Worm (Caenorhabditis elegans): ENCODE measurements around the gene sri-61.

sri-61 gene

DNA sequence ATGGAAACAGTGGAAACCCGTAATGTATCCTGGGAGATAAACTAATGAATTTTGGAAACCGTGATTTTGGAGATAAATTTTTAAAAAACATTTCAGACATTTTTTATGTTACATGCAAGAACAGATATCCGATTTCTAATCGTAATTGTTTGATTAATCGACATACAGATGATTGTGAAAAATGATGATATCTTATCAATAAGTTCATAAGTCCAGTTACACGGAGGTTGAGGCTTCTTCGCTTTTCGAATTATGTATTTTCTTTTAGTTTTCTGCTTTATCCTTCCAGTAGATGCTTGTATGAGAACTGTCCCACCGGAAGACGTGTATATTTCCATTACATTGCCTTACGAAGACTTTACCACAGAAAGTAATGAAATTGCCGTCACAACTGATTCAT lies 34.5 kb downstream of the sri-61 start, which contains the start of gene F22E5.22 (continued):
- TF ChIP-seq pqm-1 (tag; optimal IDR thresholded peaks at IDR 0.05) (no peak), ama-1 (optimal IDR thresholded peaks at IDR 0.05) (no peak)

DNA sequence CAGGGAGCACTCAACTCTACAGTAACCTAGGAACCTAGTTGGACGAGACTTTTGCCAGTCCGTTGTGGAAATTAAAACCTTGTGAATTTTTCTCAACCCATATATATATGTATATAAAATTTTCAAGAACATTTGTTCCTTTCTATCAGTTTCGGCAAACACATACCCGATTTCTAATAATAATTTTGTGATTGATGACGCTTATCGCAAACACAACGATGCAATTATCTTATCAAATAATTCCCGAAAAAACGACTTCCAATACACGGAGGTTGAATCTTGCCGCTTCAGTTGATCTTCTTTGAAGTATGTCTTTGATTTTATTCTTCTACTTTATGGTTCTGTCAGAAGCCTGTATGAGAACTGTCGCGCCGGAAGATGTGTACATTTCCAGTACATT lies 35.0 kb downstream of the sri-61 start, which contains the start of gene F22E5.2:
TSS of gene F22E5.2 (plus strand) at position 301 of the 400 bp plus-strand sequence.
- peak; percentile 26 for TF ChIP-seq aha-1 (tag)

DNA sequence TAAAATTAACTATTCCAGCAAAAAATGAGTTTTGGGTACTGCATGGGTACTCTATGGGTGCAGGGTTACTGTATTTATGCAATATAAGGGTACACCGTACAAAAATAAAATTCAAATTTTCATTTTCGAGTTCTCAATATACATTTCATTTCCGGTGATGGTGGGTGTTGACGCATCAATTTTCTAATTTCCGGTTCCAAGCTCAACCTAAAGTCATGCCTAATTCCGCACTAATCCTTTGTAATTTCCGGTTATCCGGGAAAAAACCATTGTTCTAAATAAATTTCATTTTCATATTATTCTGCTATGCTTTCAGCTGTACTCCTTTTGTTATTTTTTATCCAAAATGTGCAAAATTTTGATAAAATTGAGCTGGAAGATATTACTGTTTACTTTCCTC lies 40.8 kb downstream of the sri-61 start, which contains the start of gene gcy-21:
TSS of gene gcy-21 (plus strand) at position 301 of the 400 bp plus-strand sequence.
- TF ChIP-seq dmd-8 (GFP tag; IDR thresholded peaks at IDR 0.05): no peak
- no peak for TF ChIP-seq zag-1 (tag; optimal IDR thresholded peaks at IDR 0.05)
- no peak for TF ChIP-seq ztf-7 (tag; optimal IDR thresholded peaks at IDR 0.05)
- TF ChIP-seq daf-8 (GFP tag; IDR thresholded peaks at IDR 0.05): no peak
- TF ChIP-seq attf-4 (tag; optimal IDR thresholded peaks at IDR 0.05): no peak

DNA sequence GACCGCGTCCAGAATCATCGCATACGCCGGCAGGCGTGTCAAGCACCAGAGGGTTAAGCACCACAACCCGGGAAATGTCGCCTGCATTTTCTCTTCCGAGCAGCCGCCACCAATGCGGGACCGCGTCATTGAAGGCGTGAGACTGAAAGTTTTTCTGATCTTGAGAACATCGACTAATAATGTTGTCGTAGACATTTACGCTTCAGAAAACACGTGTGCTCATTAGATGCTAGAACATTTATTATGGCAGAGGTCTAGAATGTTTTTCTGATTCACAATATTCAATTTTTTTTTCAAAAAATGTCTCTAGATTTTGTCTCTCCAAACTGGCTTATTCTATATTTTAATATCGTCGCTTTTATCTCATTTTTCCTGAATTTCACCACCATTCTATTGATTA lies 43.5 kb downstream of the sri-61 start, which contains the start of gene sri-47:
TSS of gene sri-47 (plus strand) at position 301 of the 400 bp plus-strand sequence.
- TF ChIP-seq D1046.2 (GFP tag; IDR thresholded peaks at IDR 0.05) (0 out of 2 replicates have a peak, but pooled peaks have one; percentile 39), unc-62 (GFP tag; optimal IDR thresholded peaks at IDR 0.05 in 1 of 2) (peak in 1 of 2 experiments; percentile 85), unc-62 (tag; optimal IDR thresholded peaks at IDR 0.05) (no peak), zfp-3 (GFP tag; conservative IDR thresholded peaks at IDR 0.05) (no peak), ceh-32 (tag; optimal IDR thresholded peaks at IDR 0.05; ENCODE audit: poor library complexity) (no peak), lin-15B (tag; optimal IDR thresholded peaks at IDR 0.05) (no peak), pqm-1 (tag; optimal IDR thresholded peaks at IDR 0.05) (no peak), snpc-1.2 (GFP tag; IDR thresholded peaks at IDR 0.05) (no peak), set-16 (GFP tag; IDR thresholded peaks at IDR 0.05) (0 out of 2 replicates have a peak, but pooled peaks have one; percentile 23), fkh-10 (GFP tag; optimal IDR thresholded peaks at IDR 0.05) (no peak)

DNA sequence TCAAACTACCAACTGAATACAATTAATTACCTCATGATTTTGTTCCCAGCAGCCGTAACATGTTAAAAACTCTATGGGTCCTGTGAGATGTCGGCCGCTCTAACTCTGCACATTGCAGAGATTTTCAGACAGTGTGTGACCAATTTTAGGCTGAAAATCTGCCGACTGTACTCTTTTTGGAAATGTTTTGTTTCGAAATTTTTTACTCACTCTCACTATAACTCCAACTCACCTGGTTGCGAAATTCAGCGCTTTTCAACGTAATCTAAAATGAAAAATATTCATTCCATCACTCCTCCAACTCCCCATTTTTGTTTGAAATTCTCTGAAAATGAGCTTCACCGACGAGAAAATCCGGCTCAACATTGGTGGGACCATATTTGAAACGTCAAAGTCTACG lies 50.6 kb downstream of the sri-61 start, which contains the start of the genes F22E5.13 and F22E5.6:
TSS of gene F22E5.13 (minus strand) at position 101 of the 400 bp plus-strand sequence.
TSS of gene F22E5.6 (plus strand) at position 297 of the 400 bp plus-strand sequence.
- TF ChIP-seq Y105C5A.15 (GFP tag; IDR thresholded peaks at IDR 0.05): no peak
- TF ChIP-seq ctbp-1 (GFP tag; IDR thresholded peaks at IDR 0.05): no peak
- no peak for TF ChIP-seq ZK337.2 (GFP tag; IDR thresholded peaks at IDR 0.05)
- no peak for TF ChIP-seq ceh-82 (tag; optimal IDR thresholded peaks at IDR 0.05)
- TF ChIP-seq zfp-2 (tag; optimal IDR thresholded peaks at IDR 0.05): no peak
- TF ChIP-seq ZK546.5 (tag; optimal IDR thresholded peaks at IDR 0.05): no peak
- no peak for TF ChIP-seq snpc-1.2 (GFP tag; IDR thresholded peaks at IDR 0.05)
- no peak for TF ChIP-seq mes-2 (tag; optimal IDR thresholded peaks at IDR 0.05; ENCODE audit: poor library complexity, severe bottlenecking)
- TF ChIP-seq dve-1 (tag; optimal IDR thresholded peaks at IDR 0.05; ENCODE audit: insufficient read depth): no peak
- no peak for TF ChIP-seq dmd-9 (GFP tag; IDR thresholded peaks at IDR 0.05)
- TF ChIP-seq ces-1 (GFP tag; optimal IDR thresholded peaks at IDR 0.05): no peak
- no peak for TF ChIP-seq nhr-6 (tag; optimal IDR thresholded peaks at IDR 0.05)
- no peak for TF ChIP-seq Y48G9A.11 (GFP tag; IDR thresholded peaks at IDR 0.05)
- TF ChIP-seq zag-1 (tag; optimal IDR thresholded peaks at IDR 0.05): no peak

DNA sequence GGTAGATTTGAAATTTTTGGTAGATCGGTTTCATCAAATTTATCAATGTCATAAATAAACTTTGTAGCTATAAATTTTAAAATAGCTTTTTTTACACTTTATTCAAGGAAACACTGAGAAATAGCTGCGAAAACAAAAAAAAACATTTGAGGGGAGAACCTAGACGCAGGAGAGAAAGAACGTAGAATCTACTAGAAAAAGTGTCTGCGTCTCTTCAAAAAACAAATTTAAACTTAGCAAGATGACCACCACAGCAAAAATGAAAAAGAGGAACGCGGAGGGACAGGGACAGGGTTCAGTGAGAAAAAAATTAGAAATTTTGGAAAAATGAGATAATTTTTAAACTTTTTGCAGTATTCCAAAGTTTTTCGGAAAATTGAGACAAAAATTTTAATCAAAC lies 51.1 kb downstream of the sri-61 start:
- peak; percentile 48; the same call in 1 of the 2 replicates for TF ChIP-seq hmg-1.1 (GFP tag; IDR thresholded peaks at IDR 0.05)
- TF ChIP-seq madf-5 (GFP tag; IDR thresholded peaks at IDR 0.05): no peak
- no peak for TF ChIP-seq dmd-9 (GFP tag; IDR thresholded peaks at IDR 0.05)
- no peak for TF ChIP-seq hlh-30 (tag; optimal IDR thresholded peaks at IDR 0.05; ENCODE audit: insufficient read depth)
- TF ChIP-seq daf-16 (GFP tag; optimal IDR thresholded peaks at IDR 0.05): peak in 1 of 2 experiments; percentile 60
- TF ChIP-seq daf-16 (tag; optimal IDR thresholded peaks at IDR 0.05): no peak
- TF ChIP-seq ceh-20 (GFP tag; IDR thresholded peaks at IDR 0.05): 0 out of 2 replicates have a peak, but pooled peaks have one; percentile 19
- peak; percentile 0 for TF ChIP-seq nhr-28 (tag; optimal IDR thresholded peaks at IDR 0.05)
- peak; percentile 10 for TF ChIP-seq hlh-11 (tag; optimal IDR thresholded peaks at IDR 0.05)
- peak; percentile 19 for TF ChIP-seq nhr-11 (tag; optimal IDR thresholded peaks at IDR 0.05)
- TF ChIP-seq ceh-44 (GFP tag; IDR thresholded peaks at IDR 0.05): no peak

All from whole organism, L4 larva.